Worm (Caenorhabditis elegans): Measurements from ENCODE around the gene Y59C2A.2.

- no peak for TF ChIP-seq unc-62 (GFP tag; optimal IDR thresholded peaks at IDR 0.05)
- TF ChIP-seq nhr-237 (tag; optimal IDR thresholded peaks at IDR 0.05), result no peak
- no peak for TF ChIP-seq nhr-28 (tag; optimal IDR thresholded peaks at IDR 0.05)
- TF ChIP-seq unc-39 (tag; optimal IDR thresholded peaks at IDR 0.05), result no peak
- TF ChIP-seq lin-13 (tag; optimal IDR thresholded peaks at IDR 0.05), result no peak
- no peak for TF ChIP-seq M03D4.4 (tag; optimal IDR thresholded peaks at IDR 0.05)
- no peak for TF ChIP-seq sptf-1 (tag; optimal IDR thresholded peaks at IDR 0.05)
- TF ChIP-seq nhr-76 (tag; optimal IDR thresholded peaks at IDR 0.05), result no peak
- no peak for TF ChIP-seq elt-3 (tag; optimal IDR thresholded peaks at IDR 0.05)
- no peak for TF ChIP-seq ces-1 (GFP tag; optimal IDR thresholded peaks at IDR 0.05)
- TF ChIP-seq lin-32 (GFP tag; optimal IDR thresholded peaks at IDR 0.05), result no peak
- TF ChIP-seq ceh-43 (GFP tag; optimal IDR thresholded peaks at IDR 0.05), result no peak
- TF ChIP-seq nhr-12 (tag; optimal IDR thresholded peaks at IDR 0.05), result no peak
- no peak for TF ChIP-seq blmp-1 (tag; optimal IDR thresholded peaks at IDR 0.05)
Measured at ce11 chrII:2196742-2197141, 7.2 kb downstream of the Y59C2A.2 start.

Measured in whole organism, mixed stage, embryonic.